Fruit fly (Drosophila melanogaster): ENCODE results near the gene Gbeta13F.

Gene Gbeta13F

DNA sequence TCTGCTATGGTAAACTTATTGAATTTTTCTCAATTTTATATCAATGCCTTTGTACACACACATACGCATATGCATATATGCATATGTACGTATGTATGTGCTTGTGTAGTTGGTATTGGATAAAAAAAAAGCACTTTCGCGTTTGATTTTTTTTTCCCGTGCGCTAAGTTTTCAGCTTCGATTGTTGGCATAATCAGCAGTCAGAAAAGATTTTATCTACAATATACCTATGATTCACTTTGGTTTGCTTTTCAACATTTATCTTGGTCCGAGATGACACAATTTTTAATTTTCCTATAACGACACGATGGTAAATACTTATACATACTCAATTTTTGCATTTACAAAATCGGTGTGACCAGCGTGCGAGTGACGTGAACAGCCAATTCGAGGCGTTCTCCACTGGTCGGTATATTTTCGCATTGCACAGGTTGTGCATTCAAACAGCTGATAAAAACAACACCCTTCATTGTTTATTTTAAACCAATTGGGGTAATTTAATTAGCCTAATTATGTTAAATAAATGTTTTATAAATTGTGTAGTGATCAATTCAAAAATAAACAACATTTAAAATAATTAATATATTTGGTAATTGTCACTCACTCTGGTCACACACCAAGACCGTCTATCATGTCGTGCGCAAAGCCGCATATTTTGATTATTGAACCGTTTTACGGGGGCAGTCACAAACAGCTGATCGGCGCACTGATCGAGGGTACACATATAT is 6.9 kb upstream of the Gbeta13F start, which contains the start of the genes UBL3 and CG15914 (continued):
- TF ChIP-seq CG11723 (GFP tag; optimal IDR thresholded peaks at IDR 0.05): no peak
- peak; percentile 57 for TF ChIP-seq Med (GFP tag)
- TF ChIP-seq CG18619 (GFP tag; optimal IDR thresholded peaks at IDR 0.05): no peak
- TF ChIP-seq Myb (GFP tag; optimal IDR thresholded peaks at IDR 0.05): peak; percentile 10
- peak; percentile 24 for TF ChIP-seq Max (GFP tag; optimal IDR thresholded peaks at IDR 0.05)
- peak; percentile 53 for TF ChIP-seq row (GFP tag; IDR thresholded peaks at IDR 0.05)
- no peak for TF ChIP-seq Spps (tag; optimal IDR thresholded peaks at IDR 0.05)
- TF ChIP-seq onecut (GFP tag; IDR thresholded peaks at IDR 0.05): no peak
- peak; percentile 58 for TF ChIP-seq HmgZ (tag; optimal IDR thresholded peaks at IDR 0.05)
- peak; percentile 45 for TF ChIP-seq MBD-R2 (GFP tag; IDR thresholded peaks at IDR 0.05)
- TF ChIP-seq CG1233 (GFP tag; optimal IDR thresholded peaks at IDR 0.05): no peak
- peak; percentile 30 for TF ChIP-seq sug (tag; optimal IDR thresholded peaks at IDR 0.05)
- TF ChIP-seq H15 (GFP tag; IDR thresholded peaks at IDR 0.05): no peak
- TF ChIP-seq CG9797 (GFP tag; optimal IDR thresholded peaks at IDR 0.05): peak; percentile 95
- peak; percentile 81 for TF ChIP-seq CG2116 (GFP tag; optimal IDR thresholded peaks at IDR 0.05)
- TF ChIP-seq Ets65A (GFP tag): no peak
- peak in 1 of 3 experiments; percentile 4 for TF ChIP-seq lola (GFP tag; optimal IDR thresholded peaks at IDR 0.05)
- TF ChIP-seq Trl (optimal IDR thresholded peaks at IDR 0.05): no peak
- TF ChIP-seq Trl (GFP tag; optimal IDR thresholded peaks at IDR 0.05): no peak
- peak; percentile 34 for TF ChIP-seq CG10267 (tag; optimal IDR thresholded peaks at IDR 0.05)
- TF ChIP-seq Oaz (GFP tag; IDR thresholded peaks at IDR 0.05): no peak
- no peak for TF ChIP-seq ase (GFP tag; IDR thresholded peaks at IDR 0.05)
- TF ChIP-seq twi (tag; optimal IDR thresholded peaks at IDR 0.05): peak; percentile 14
- TF ChIP-seq CG16813 (GFP tag; IDR thresholded peaks at IDR 0.05; ENCODE audit: partially characterized antibody): 0 out of 3 replicates have a peak, but pooled peaks have one; percentile 7
- peak; percentile 51 for TF ChIP-seq YL-1 (GFP tag; optimal IDR thresholded peaks at IDR 0.05)
- no peak for TF ChIP-seq luna (GFP tag; optimal IDR thresholded peaks at IDR 0.05)
- TF ChIP-seq Elba2 (GFP tag; optimal IDR thresholded peaks at IDR 0.05): no peak
- TF ChIP-seq CG2712 (tag; optimal IDR thresholded peaks at IDR 0.05): peak; percentile 41
- peak; percentile 82 for TF ChIP-seq nerfin-1 (tag; optimal IDR thresholded peaks at IDR 0.05)
- TF ChIP-seq wek (GFP tag; optimal IDR thresholded peaks at IDR 0.05): no peak
- TF ChIP-seq CG14710 (tag; optimal IDR thresholded peaks at IDR 0.05): peak; percentile 72
- peak; percentile 25 for TF ChIP-seq CG4617 (GFP tag; optimal IDR thresholded peaks at IDR 0.05; ENCODE audit: borderline replicate concordance)
- no peak for TF ChIP-seq CG12942 (GFP tag; optimal IDR thresholded peaks at IDR 0.05)
- no peak for TF ChIP-seq gsb (GFP tag; IDR thresholded peaks at IDR 0.05)
- TF ChIP-seq CG30403 (GFP tag; optimal IDR thresholded peaks at IDR 0.05): peak; percentile 10
- TF ChIP-seq zen (tag; optimal IDR thresholded peaks at IDR 0.05): peak; percentile 9
- TF ChIP-seq Vsx1 (GFP tag; optimal IDR thresholded peaks at IDR 0.05): peak; percentile 12
- no peak for TF ChIP-seq ham (GFP tag; IDR thresholded peaks at IDR 0.05)
- no peak for TF ChIP-seq Doc3 (GFP tag; IDR thresholded peaks at IDR 0.05; ENCODE audit: partially characterized antibody)
- TF ChIP-seq Ets97D (GFP tag; optimal IDR thresholded peaks at IDR 0.05): peak; percentile 13
- TF ChIP-seq ATbp (GFP tag; optimal IDR thresholded peaks at IDR 0.05): no peak
- TF ChIP-seq Dll (GFP tag; IDR thresholded peaks at IDR 0.05; ENCODE audit: partially characterized antibody): 0 out of 4 replicates have a peak, but pooled peaks have one; percentile 32
- TF ChIP-seq gfzf (GFP tag; optimal IDR thresholded peaks at IDR 0.05): peak; percentile 81
- TF ChIP-seq CG17568 (GFP tag; optimal IDR thresholded peaks at IDR 0.05): peak; percentile 39
- TF ChIP-seq peb (GFP tag; IDR thresholded peaks at IDR 0.05): no peak
- TF ChIP-seq CG10366 (GFP tag; IDR thresholded peaks at IDR 0.05): no peak
- TF ChIP-seq CG31365 (tag; optimal IDR thresholded peaks at IDR 0.05): no peak
- TF ChIP-seq phol (tag; optimal IDR thresholded peaks at IDR 0.05): peak; percentile 57
- TF ChIP-seq pb (GFP tag; optimal IDR thresholded peaks at IDR 0.05): no peak

Data from whole organism, embryonic.